Worm (Caenorhabditis elegans) whole organism, late embryonic: ENCODE measurements around the gene srd-44.
A peak's percentile ranks its signal among the peaks of the same experiment; 100 is the strongest.

ENCODE experiments used
- C08G9.2 ChIP-seq: sonication (generic microtip); optimal IDR thresholded peaks from 2 replicates; lab custom pipeline; 2016; ENCODE audit warnings: mild to moderate bottlenecking, missing genetic modification characterization, moderate library complexity, missing compliant biosample characterization
- F13H6.1 ChIP-seq: sonication (generic microtip); optimal IDR thresholded peaks from 2 replicates; lab custom pipeline; 2016; ENCODE audit warnings: missing genetic modification characterization, missing compliant biosample characterization
- K02D7.2 ChIP-seq: sonication (generic microtip); optimal IDR thresholded peaks from 2 replicates; lab custom pipeline; 2017; ENCODE audit warnings: mild to moderate bottlenecking, missing genetic modification characterization, missing compliant biosample characterization
- K09A11.1 ChIP-seq: sonication (generic microtip); optimal IDR thresholded peaks from 2 replicates; lab custom pipeline; 2017; ENCODE audit warnings: antibody characterized with exemption, mild to moderate bottlenecking, missing genetic modification characterization, missing compliant biosample characterization; ENCODE audit not compliant: insufficient read depth
- Y22D7AL.16 ChIP-seq: sonication (generic microtip); optimal IDR thresholded peaks from 2 replicates; lab custom pipeline; 2016; ENCODE audit warnings: missing genetic modification characterization, missing compliant biosample characterization
- ama-1 ChIP-seq: fragments of 150-350 bp; optimal IDR thresholded peaks from 2 replicates; lab custom pipeline; 2014
- ceh-22 ChIP-seq: sonication (generic microtip); optimal IDR thresholded peaks from 2 replicates; lab custom pipeline; 2017; ENCODE audit warnings: missing biosample characterization, missing genetic modification characterization
- ceh-24 ChIP-seq: sonication (generic microtip); optimal IDR thresholded peaks from 2 replicates; lab custom pipeline; 2016; ENCODE audit warnings: mild to moderate bottlenecking, missing genetic modification characterization, missing compliant biosample characterization
- ceh-31 ChIP-seq: sonication (generic microtip); optimal IDR thresholded peaks from 2 replicates; lab custom pipeline; 2016; ENCODE audit warnings: missing genetic modification characterization, missing compliant biosample characterization
- ceh-45 ChIP-seq: fragments of 200-800 bp; sonication (Bioruptor generic); IDR thresholded peaks from 2 replicates; pipeline ENCODE4 v1.3.6; 2022; ENCODE audit warnings: missing genetic modification reagents, missing genetic modification characterization, missing compliant biosample characterization
- che-1 ChIP-seq: sonication (generic microtip); optimal IDR thresholded peaks from 2 replicates; lab custom pipeline; 2016; ENCODE audit warnings: mild to moderate bottlenecking, missing genetic modification characterization, missing compliant biosample characterization
- dmd-4 ChIP-seq: sonication (generic microtip); optimal IDR thresholded peaks from 2 replicates; lab custom pipeline; 2016; ENCODE audit warnings: borderline replicate concordance, missing genetic modification characterization, missing compliant biosample characterization
- elt-2 ChIP-seq: sonication (generic microtip); optimal IDR thresholded peaks from 2 replicates; lab custom pipeline; 2016; ENCODE audit warnings: missing genetic modification reagents, missing genetic modification characterization, missing compliant biosample characterization
- fkh-6 ChIP-seq: sonication (generic microtip); optimal IDR thresholded peaks from 2 replicates; lab custom pipeline; 2016; ENCODE audit warnings: missing genetic modification characterization, missing compliant biosample characterization
- gmeb-2 ChIP-seq: sonication (generic microtip); optimal IDR thresholded peaks from 2 replicates; lab custom pipeline; 2016; ENCODE audit warnings: missing genetic modification characterization, inconsistent platforms, missing compliant biosample characterization
- hlh-13 ChIP-seq: fragments of 200-800 bp; sonication (Bioruptor generic); optimal IDR thresholded peaks from 2 replicates; lab custom pipeline; 2018; ENCODE audit warnings: mild to moderate bottlenecking, missing genetic modification characterization, missing compliant biosample characterization
- hlh-15 ChIP-seq: sonication (generic microtip); optimal IDR thresholded peaks from 2 replicates; lab custom pipeline; 2016; ENCODE audit warnings: missing genetic modification characterization, missing compliant biosample characterization
- hlh-30 ChIP-seq: sonication (generic microtip); optimal IDR thresholded peaks from 2 replicates; lab custom pipeline; 2017; ENCODE audit warnings: antibody characterized with exemption, missing genetic modification characterization, missing compliant biosample characterization; ENCODE audit not compliant: insufficient read depth
- hlh-6 ChIP-seq: sonication (generic microtip); optimal IDR thresholded peaks from 2 replicates; lab custom pipeline; 2016; ENCODE audit warnings: missing genotype, missing genetic modification characterization, missing compliant biosample characterization
- hlh-8 ChIP-seq: sonication (generic microtip); optimal IDR thresholded peaks from 2 replicates; lab custom pipeline; 2016; ENCODE audit warnings: missing genotype, missing genetic modification characterization, missing compliant biosample characterization
- nfya-1 ChIP-seq: sonication (generic microtip); optimal IDR thresholded peaks from 2 replicates; lab custom pipeline; 2017; ENCODE audit warnings: missing genetic modification characterization, mild to moderate bottlenecking, missing compliant biosample characterization, antibody characterized with exemption, moderate library complexity
- pax-1 ChIP-seq: fragments of 150-350 bp; optimal IDR thresholded peaks from 2 replicates; lab custom pipeline; 2014; ENCODE audit warnings: missing biosample characterization, missing genetic modification characterization
- pha-2 ChIP-seq: sonication (generic microtip); optimal IDR thresholded peaks from 2 replicates; lab custom pipeline; 2017; ENCODE audit warnings: mild to moderate bottlenecking, missing genetic modification characterization, missing compliant biosample characterization
- pha-4 ChIP-seq: fragments of 150-350 bp; optimal IDR thresholded peaks from 2 replicates; lab custom pipeline; 2018; ENCODE audit warnings: missing biosample characterization, missing genetic modification reagents, missing genetic modification characterization
- pros-1 ChIP-seq: fragments of 150-350 bp; optimal IDR thresholded peaks from 2 replicates; lab custom pipeline; 2014; ENCODE audit warnings: missing biosample characterization, missing genetic modification reagents, missing genetic modification characterization
- rnt-1 ChIP-seq: sonication (generic microtip); optimal IDR thresholded peaks from 2 replicates; lab custom pipeline; 2016; ENCODE audit warnings: missing genetic modification characterization, missing compliant biosample characterization
- sox-2 ChIP-seq: fragments of 200-800 bp; sonication (Bioruptor generic); IDR thresholded peaks from 2 replicates; pipeline ENCODE4 v1.3.6; 2022; ENCODE audit warnings: missing genetic modification reagents, missing genetic modification characterization, missing compliant biosample characterization
- syd-9 ChIP-seq: sonication (generic microtip); optimal IDR thresholded peaks from 2 replicates; lab custom pipeline; 2016; ENCODE audit warnings: mild to moderate bottlenecking, missing genetic modification characterization, moderate library complexity, missing compliant biosample characterization
- tbx-2 ChIP-seq: sonication (generic microtip); optimal IDR thresholded peaks from 2 replicates; lab custom pipeline; 2016; ENCODE audit warnings: missing genetic modification characterization, missing compliant biosample characterization
- ttx-3 ChIP-seq: sonication (generic microtip); optimal IDR thresholded peaks from 2 replicates; lab custom pipeline; 2016; ENCODE audit warnings: missing genetic modification reagents, missing genetic modification characterization, missing compliant biosample characterization
- unc-55 ChIP-seq: sonication (generic microtip); optimal IDR thresholded peaks from 2 replicates; lab custom pipeline; 2017; ENCODE audit warnings: missing biosample characterization, missing genetic modification reagents, missing genetic modification characterization
- zip-5 ChIP-seq: sonication (generic microtip); optimal IDR thresholded peaks from 2 replicates; lab custom pipeline; 2016; ENCODE audit warnings: missing genetic modification characterization, missing compliant biosample characterization
- ztf-16 ChIP-seq: sonication (generic microtip); optimal IDR thresholded peaks from 2 replicates; lab custom pipeline; 2017; ENCODE audit warnings: missing genetic modification characterization, missing compliant biosample characterization

srd-44 gene

ce11 chrX:12317560-12317959, 20.7 kb upstream of the srd-44 start:
- TF ChIP-seq C08G9.2, result no peak
- TF ChIP-seq Y22D7AL.16 (tag; lab: Kevin White, UChicago), result no peak
- no peak for TF ChIP-seq hlh-13 (GFP tag; lab: Kevin White, UChicago)
- TF ChIP-seq K09A11.1 (tag; lab: Kevin White, UChicago), result no peak
- no peak for TF ChIP-seq ama-1 (lab: Kevin White, UChicago)
- no peak for TF ChIP-seq hlh-6 (tag; lab: Kevin White, UChicago)
- TF ChIP-seq ttx-3 (tag; lab: Kevin White, UChicago), result no peak
- TF ChIP-seq, all 69 proteins: peak for 0

- TF ChIP-seq unc-55 (peak; percentile 49), tbx-2 (peak; percentile 35), rnt-1 (tag; lab: Kevin White, UChicago) (no peak), dmd-4 (no peak), elt-2 (peak; percentile 26)
These were observed 17.5 kb upstream of the srd-44 start, which contains the start of gene ceh-40 for ce11 chrX:12320737-12321136. Gene ceh-40, minus strand, starts transcription at chrX:12320777.

DNA sequence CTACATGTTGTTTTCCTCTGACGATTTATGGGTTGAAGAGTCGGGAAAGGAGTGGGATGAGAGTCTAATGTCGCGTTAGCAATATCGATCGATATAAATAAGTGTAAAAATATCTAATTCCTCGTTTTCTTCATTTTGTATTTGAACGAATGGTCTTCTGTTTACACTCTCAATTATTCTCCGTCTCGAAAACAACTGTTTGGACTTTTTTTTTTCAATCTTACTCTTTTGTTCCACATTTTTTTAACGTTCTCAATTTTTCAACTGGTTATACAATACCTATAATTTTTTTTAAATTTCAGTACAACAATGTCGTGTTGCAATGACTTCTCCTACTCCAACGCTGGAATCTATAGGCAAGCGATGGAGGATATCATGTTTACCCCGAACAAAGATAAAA, 16.9 kb upstream of the srd-44 start, which contains the start of gene F17A2.13:
Gene F17A2.13, plus strand, starts transcription at position 301 of the 400 bp plus-strand sequence.
- no peak for TF ChIP-seq ceh-22 (tag; lab: Kevin White, UChicago)
- TF ChIP-seq elt-2, result no peak
- no peak for TF ChIP-seq hlh-15 (tag; lab: Kevin White, UChicago)
- TF ChIP-seq gmeb-2 (tag; lab: Kevin White, UChicago), result no peak
- no peak for TF ChIP-seq pros-1 (tag; lab: Kevin White, UChicago)

ce11 chrX:12323439-12323838, 14.8 kb upstream of the srd-44 start, which contains the start of gene srd-40:
Gene srd-40, plus strand, starts transcription at chrX:12323739.
- TF ChIP-seq che-1 (tag; lab: Kevin White, UChicago) (no peak), K09A11.1 (tag; lab: Kevin White, UChicago) (no peak), ztf-16 (tag; lab: Kevin White, UChicago) (no peak), pha-4 (no peak), fkh-6 (tag; lab: Kevin White, UChicago) (no peak), hlh-8 (no peak), hlh-30 (tag; lab: Kevin White, UChicago) (no peak)

DNA sequence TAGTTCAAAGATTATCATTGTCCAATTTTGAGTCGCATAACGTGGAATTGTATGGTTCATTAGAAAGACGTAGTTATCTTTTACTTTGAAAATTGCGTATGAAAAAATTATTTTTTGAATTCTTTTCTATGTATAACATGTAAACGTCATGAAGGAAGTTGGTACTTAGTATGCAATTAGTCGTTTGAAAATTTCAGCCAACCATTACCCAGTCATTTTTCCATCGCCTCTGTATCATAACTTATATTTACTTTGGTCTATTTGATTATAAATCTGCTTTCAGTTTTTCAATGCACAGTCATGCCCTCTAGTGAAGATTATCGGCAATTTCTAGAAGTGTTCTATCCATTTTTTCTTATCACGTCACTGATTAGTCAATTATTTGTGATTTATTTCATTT, 11.8 kb upstream of the srd-44 start, which contains the start of gene srd-41:
Gene srd-41, plus strand, starts transcription at position 301 of the 400 bp plus-strand sequence.
- TF ChIP-seq sox-2, result no peak
- no peak for TF ChIP-seq K09A11.1 (tag; lab: Kevin White, UChicago)
- TF ChIP-seq K02D7.2 (tag; lab: Kevin White, UChicago), result no peak
- no peak for TF ChIP-seq syd-9 (tag; lab: Kevin White, UChicago)
- TF ChIP-seq gmeb-2 (tag; lab: Kevin White, UChicago), result no peak
- no peak for TF ChIP-seq unc-55
- no peak for TF ChIP-seq ceh-31 (tag; lab: Kevin White, UChicago)
- no peak for TF ChIP-seq pha-2 (tag; lab: Kevin White, UChicago)
- no peak for TF ChIP-seq F13H6.1 (tag; lab: Kevin White, UChicago)
- no peak for TF ChIP-seq pax-1 (tag; lab: Kevin White, UChicago)
- TF ChIP-seq ceh-24 (tag; lab: Kevin White, UChicago), result no peak
- no peak for TF ChIP-seq zip-5 (tag; lab: Kevin White, UChicago)
- TF ChIP-seq nfya-1 (tag; lab: Kevin White, UChicago), result no peak
- TF ChIP-seq ceh-45 (GFP tag; lab: Robert Waterston, UW), result no peak
- TF ChIP-seq hlh-30 (tag; lab: Kevin White, UChicago), result no peak
